Worm (Caenorhabditis elegans): ENCODE results near the gene zfp-3.
A peak's percentile ranks its signal among the peaks of the same experiment; 100 is the strongest.

DNA sequence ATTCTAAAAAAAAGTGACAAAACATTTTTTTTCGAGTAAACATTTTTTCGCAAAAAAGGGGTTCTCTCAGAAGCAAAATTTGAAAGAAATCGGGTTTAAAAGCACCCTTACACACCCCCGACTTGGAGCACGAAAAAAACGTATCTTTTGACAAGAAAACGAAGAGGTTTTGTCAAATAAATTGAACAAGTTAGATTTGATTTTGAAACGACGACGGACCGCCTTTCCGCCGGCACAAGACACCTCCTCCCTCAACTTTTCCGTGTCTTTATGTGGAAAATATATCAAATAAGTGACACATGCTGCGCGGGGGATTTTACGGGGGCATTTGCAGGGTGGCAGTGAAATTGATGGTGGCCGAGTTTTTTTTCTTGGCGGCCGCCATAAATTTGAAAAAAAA, 21.6 kb upstream of the zfp-3 start:
- TF ChIP-seq fkh-10 (GFP tag; optimal IDR thresholded peaks at IDR 0.05) (peak; percentile 77), lin-13 (GFP tag; optimal IDR thresholded peaks at IDR 0.05) (no peak), nhr-28 (tag; optimal IDR thresholded peaks at IDR 0.05) (no peak), aha-1 (tag; optimal IDR thresholded peaks at IDR 0.05) (no peak), grh-1 (GFP tag; IDR thresholded peaks at IDR 0.05) (no peak), ama-1 (optimal IDR thresholded peaks at IDR 0.05) (no peak), sox-4 (tag; optimal IDR thresholded peaks at IDR 0.05) (no peak), ztf-4 (tag; optimal IDR thresholded peaks at IDR 0.05) (no peak), lir-3 (tag; optimal IDR thresholded peaks at IDR 0.05; ENCODE audit: poor library complexity) (no peak), unc-62 (GFP tag; optimal IDR thresholded peaks at IDR 0.05) (no peak), ztf-11 (tag; optimal IDR thresholded peaks at IDR 0.05) (no peak), lsy-2 (tag; optimal IDR thresholded peaks at IDR 0.05) (no peak), xbp-1 (tag; optimal IDR thresholded peaks at IDR 0.05) (no peak)

Measured in whole organism, L1 larva.